Fruit fly (Drosophila melanogaster): Measurements from ENCODE around the gene pll.
A peak's percentile ranks its signal among the peaks of the same experiment; 100 is the strongest.

Gene pll

DNA sequence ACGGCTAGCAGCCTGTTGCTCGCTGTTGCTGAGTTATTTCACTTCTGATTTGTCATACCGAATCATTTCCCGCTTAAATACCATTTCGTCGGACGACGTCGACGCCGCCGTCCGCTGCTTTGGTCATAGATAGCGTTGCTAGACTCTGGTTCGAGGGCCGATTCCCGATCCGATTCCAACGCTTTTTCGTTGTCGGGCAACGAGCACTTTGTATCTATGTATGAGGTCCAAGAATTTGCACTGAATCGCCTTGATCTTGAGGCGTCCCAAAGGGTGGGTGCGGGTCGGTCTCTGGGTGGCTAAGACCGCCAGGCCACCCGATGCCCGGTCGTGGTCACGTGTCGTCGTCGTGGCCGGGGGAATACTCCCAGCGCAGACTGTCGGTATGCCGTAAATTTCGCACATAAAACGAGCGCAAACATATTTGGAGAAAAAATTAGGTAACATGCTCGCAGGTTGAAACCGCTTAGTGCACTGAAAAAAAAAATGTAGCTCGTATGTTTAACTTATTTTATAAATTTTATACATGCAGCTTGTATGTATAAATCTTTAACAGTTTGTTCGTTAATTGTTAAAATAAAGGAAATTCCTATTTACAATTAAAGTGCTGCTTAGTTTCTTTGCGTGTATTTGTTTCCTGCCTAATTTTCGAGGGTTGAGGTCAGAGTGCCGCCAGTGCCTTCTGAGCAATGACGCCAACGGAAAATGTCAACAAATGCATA lies 39.3 kb upstream of the pll start, which contains the start of gene CG3348 (continued):
- TF ChIP-seq CG12744 (GFP tag; optimal IDR thresholded peaks at IDR 0.05) (peak; percentile 42), CG3407 (GFP tag; optimal IDR thresholded peaks at IDR 0.05) (no peak), CG10321 (GFP tag; IDR thresholded peaks at IDR 0.05) (no peak), CG8281 (tag; optimal IDR thresholded peaks at IDR 0.05) (peak; percentile 45), h (optimal IDR thresholded peaks at IDR 0.05) (no peak), dmrt11E (tag; optimal IDR thresholded peaks at IDR 0.05) (peak; percentile 51), CG17359 (tag; optimal IDR thresholded peaks at IDR 0.05) (peak; percentile 78), Elba2 (GFP tag; optimal IDR thresholded peaks at IDR 0.05) (no peak), CG7745 (tag; optimal IDR thresholded peaks at IDR 0.05) (no peak), CG31441 (GFP tag; IDR thresholded peaks at IDR 0.05) (peak; percentile 59), nmo (GFP tag; optimal IDR thresholded peaks at IDR 0.05) (peak; percentile 73), CG1647 (GFP tag; optimal IDR thresholded peaks at IDR 0.05) (peak; percentile 69), gem (tag; optimal IDR thresholded peaks at IDR 0.05) (peak; percentile 87), HLH54F (GFP tag; optimal IDR thresholded peaks at IDR 0.05) (peak; percentile 64), CG13123 (GFP tag; optimal IDR thresholded peaks at IDR 0.05) (no peak), Sry-δ (GFP tag; optimal IDR thresholded peaks at IDR 0.05) (no peak), CG34422 (GFP tag; IDR thresholded peaks at IDR 0.05) (0 out of 3 replicates have a peak, but pooled peaks have one; percentile 29), CG6175 (GFP tag; IDR thresholded peaks at IDR 0.05) (0 out of 3 replicates have a peak, but pooled peaks have one; percentile 22), CG11504 (tag; optimal IDR thresholded peaks at IDR 0.05) (peak; percentile 78), bigmax (GFP tag; optimal IDR thresholded peaks at IDR 0.05) (no peak), yki (optimal IDR thresholded peaks at IDR 0.05) (no peak), CG10565 (GFP tag; optimal IDR thresholded peaks at IDR 0.05) (no peak), CG5180 (GFP tag; optimal IDR thresholded peaks at IDR 0.05) (peak; percentile 4), jigr1 (GFP tag; IDR thresholded peaks at IDR 0.05) (no peak), CG16815 (GFP tag; optimal IDR thresholded peaks at IDR 0.05) (peak; percentile 64), CG1792 (GFP tag; optimal IDR thresholded peaks at IDR 0.05) (peak; percentile 67), CG8944 (GFP tag; optimal IDR thresholded peaks at IDR 0.05) (peak; percentile 25), slbo (GFP tag; IDR thresholded peaks at IDR 0.05) (peak; percentile 92), pzg (GFP tag; optimal IDR thresholded peaks at IDR 0.05) (no peak), gsb-n (tag; optimal IDR thresholded peaks at IDR 0.05) (peak; percentile 15), CG12236 (GFP tag; optimal IDR thresholded peaks at IDR 0.05) (no peak), sens (GFP tag) (peak; percentile 87), NC2β (GFP tag; optimal IDR thresholded peaks at IDR 0.05) (peak; percentile 2), CG17802 (tag; optimal IDR thresholded peaks at IDR 0.05) (peak; percentile 2), sd (tag; optimal IDR thresholded peaks at IDR 0.05) (peak; percentile 50), C15 (GFP tag; IDR thresholded peaks at IDR 0.05) (no peak), CG10959 (GFP tag; IDR thresholded peaks at IDR 0.05) (no peak), CG10431 (GFP tag; optimal IDR thresholded peaks at IDR 0.05) (no peak), Opbp (GFP tag; IDR thresholded peaks at IDR 0.05; ENCODE audit: partially characterized antibody) (no peak), Asciz (GFP tag; optimal IDR thresholded peaks at IDR 0.05) (peak; percentile 61), sqz (GFP tag; optimal IDR thresholded peaks at IDR 0.05) (no peak), bsh (GFP tag; optimal IDR thresholded peaks at IDR 0.05) (peak in 1 of 2 experiments; percentile 69), twi (tag; optimal IDR thresholded peaks at IDR 0.05) (no peak), CG13894 (tag; optimal IDR thresholded peaks at IDR 0.05) (peak; percentile 84), CG14050 (GFP tag; IDR thresholded peaks at IDR 0.05) (0 out of 3 replicates have a peak, but pooled peaks have one; percentile 14), CG3726 (GFP tag; IDR thresholded peaks at IDR 0.05) (no peak), esg (GFP tag; conservative IDR thresholded peaks at IDR 0.05) (peak; percentile 55), E2f2 (GFP tag; IDR thresholded peaks at IDR 0.05) (no peak), CG1603 (tag; optimal IDR thresholded peaks at IDR 0.05) (peak; percentile 47), Side (GFP tag; optimal IDR thresholded peaks at IDR 0.05) (peak; percentile 61)

Data from whole organism, embryonic.